Worm (Caenorhabditis elegans) whole organism, L3 larva: ENCODE measurements around the gene srx-43.
"Not testable (repeated sequence)": the region's sequence is repeated elsewhere in the genome, so short reads cannot be mapped to it uniquely, and the experiment has no call there.

Source experiments
- R02D3.7 ChIP-seq: fragments of 150-350 bp; optimal IDR thresholded peaks from 2 replicates; lab custom pipeline; 2014; ENCODE audit warnings: missing biosample characterization, missing genetic modification characterization
- ceh-82 ChIP-seq: fragments of 150-350 bp; optimal IDR thresholded peaks from 2 replicates; lab custom pipeline; 2014; ENCODE audit warnings: missing biosample characterization, missing genetic modification characterization
- egl-27 ChIP-seq: sonication (generic microtip); optimal IDR thresholded peaks from 4 replicates; lab custom pipeline; 2017; ENCODE audit warnings: missing biosample characterization, missing genetic modification reagents, missing genetic modification characterization
- elt-1 ChIP-seq: fragments of 150-350 bp; optimal IDR thresholded peaks from 2 replicates; lab custom pipeline; 2014; ENCODE audit warnings: missing biosample characterization, missing genetic modification characterization
- fkh-10 ChIP-seq: sonication (generic microtip); optimal IDR thresholded peaks from 2 replicates; lab custom pipeline; 2017; ENCODE audit warnings: missing biosample characterization, missing genetic modification reagents, missing genetic modification characterization
- fkh-2 ChIP-seq: fragments of 150-350 bp; optimal IDR thresholded peaks from 2 replicates; lab custom pipeline; 2014; ENCODE audit warnings: missing biosample characterization, missing genetic modification reagents, missing genetic modification characterization
- jun-1 ChIP-seq: fragments of 150-350 bp; optimal IDR thresholded peaks from 2 replicates; lab custom pipeline; 2014; ENCODE audit warnings: missing biosample characterization, missing genetic modification reagents, missing genetic modification characterization
- nfya-1 ChIP-seq: sonication (generic microtip); optimal IDR thresholded peaks from 2 replicates; lab custom pipeline; 2017; ENCODE audit warnings: missing genetic modification characterization, mild to moderate bottlenecking, missing compliant biosample characterization, antibody characterized with exemption, moderate library complexity; ENCODE audit not compliant: insufficient read depth
- pqm-1 ChIP-seq: fragments of 150-350 bp; optimal IDR thresholded peaks from 2 replicates; lab custom pipeline; 2017; ENCODE audit warnings: missing biosample characterization, missing genetic modification characterization, inconsistent platforms
- sea-2 ChIP-seq: fragments of 150-350 bp; sonication (generic microtip); optimal IDR thresholded peaks from 4 replicates; lab custom pipeline; 2014; ENCODE audit warnings: missing biosample characterization, missing genetic modification reagents, missing genetic modification characterization
- unc-39 ChIP-seq: sonication (generic microtip); optimal IDR thresholded peaks from 4 replicates; lab custom pipeline; 2017; ENCODE audit warnings: missing biosample characterization, missing genetic modification characterization
- unc-62 ChIP-seq: fragments of 150-350 bp; sonication (generic microtip); optimal IDR thresholded peaks from 4 replicates; lab custom pipeline; 2014; ENCODE audit warnings: missing biosample characterization, missing genetic modification reagents, missing genetic modification characterization

ce11 chrV:16041925-16042742, 24.4 kb downstream of the srx-43 start, which contains the start of the genes his-2 and his-1:
- not testable (repeated sequence) for TF ChIP-seq ceh-82 (tag; lab: Kevin White, UChicago); fkh-2 (tag; lab: Kevin White, UChicago); fkh-10 (GFP tag; lab: Kevin White, UChicago); elt-1 (tag; lab: Kevin White, UChicago); unc-39; R02D3.7 (tag; lab: Kevin White, UChicago); jun-1 (tag; lab: Kevin White, UChicago); sea-2 (GFP tag; lab: Kevin White, UChicago); unc-62 (GFP tag; lab: Kevin White, UChicago); nfya-1 (tag; lab: Kevin White, UChicago); pqm-1 (tag; lab: Kevin White, UChicago); egl-27
